Fruit fly (Drosophila melanogaster): Measurements from ENCODE around the gene HtrA2.

dm6 chr3R:14486469-14486868 is 25.0 kb downstream of the HtrA2 start:
- TF ChIP-seq Mnt (GFP tag; optimal IDR thresholded peaks at IDR 0.05) (no peak), CG7101 (tag; optimal IDR thresholded peaks at IDR 0.05) (no peak), kay (GFP tag; ENCODE audit: borderline replicate concordance) (no peak), ovo (GFP tag; optimal IDR thresholded peaks at IDR 0.05) (no peak), Crg-1 (GFP tag; optimal IDR thresholded peaks at IDR 0.05) (no peak), bab1 (GFP tag; optimal IDR thresholded peaks at IDR 0.05) (no peak), CG1620 (GFP tag; optimal IDR thresholded peaks at IDR 0.05) (no peak), cnc (optimal IDR thresholded peaks at IDR 0.05) (no peak)

Measured in whole organism, adult.